Worm (Caenorhabditis elegans): ENCODE results near the gene Y75B12B.1.
"Not testable (repeated sequence)": the region's sequence is repeated elsewhere in the genome, so short reads cannot be mapped to it uniquely, and the experiment has no call there.

Y75B12B.1 gene

DNA sequence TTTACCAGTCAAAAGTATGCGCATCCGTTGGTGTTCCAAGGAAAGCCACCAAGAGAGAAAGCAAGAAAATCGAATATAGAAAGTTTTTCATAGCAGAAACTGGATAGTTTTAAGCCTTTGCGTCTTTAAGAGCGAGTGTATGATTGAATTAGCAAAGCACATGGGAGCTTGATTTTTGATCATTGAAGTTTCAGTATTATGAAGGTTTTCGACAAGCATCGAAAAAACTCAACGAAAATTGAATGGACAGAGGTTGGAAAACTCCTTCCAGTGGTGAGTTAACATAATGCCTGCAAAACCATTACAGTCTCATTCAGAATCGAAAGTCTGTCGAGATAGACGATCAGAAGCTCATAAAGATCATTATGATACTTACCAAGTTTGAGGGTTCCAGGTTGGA is 9.4 kb downstream of the Y75B12B.1 start, which contains the start of gene Y75B12B.13:
TSS of gene Y75B12B.13 (minus strand) at position 101 of the 400 bp plus-strand sequence.
- TF ChIP-seq dve-1 (tag; optimal IDR thresholded peaks at IDR 0.05; ENCODE audit: insufficient read depth) (no peak), jun-1 (tag; optimal IDR thresholded peaks at IDR 0.05) (no peak), aly-2 (tag; optimal IDR thresholded peaks at IDR 0.05) (no peak), hmg-1.1 (GFP tag; IDR thresholded peaks at IDR 0.05) (no peak)

- no peak for TF ChIP-seq zip-11 (GFP tag; IDR thresholded peaks at IDR 0.05)
- no peak for TF ChIP-seq Y5F2A.4 (GFP tag; optimal IDR thresholded peaks at IDR 0.05)
- TF ChIP-seq aly-2 (tag; optimal IDR thresholded peaks at IDR 0.05) = no peak
- TF ChIP-seq hlh-30 (tag; optimal IDR thresholded peaks at IDR 0.05; ENCODE audit: insufficient read depth) = no peak
- TF ChIP-seq jun-1 (tag; optimal IDR thresholded peaks at IDR 0.05) = no peak
- TF ChIP-seq snpc-4 (tag; optimal IDR thresholded peaks at IDR 0.05) = no peak
- no peak for TF ChIP-seq nhr-102 (tag; optimal IDR thresholded peaks at IDR 0.05)
- TF ChIP-seq skn-1 (tag; optimal IDR thresholded peaks at IDR 0.05) = no peak
- TF ChIP-seq tag-97 (GFP tag; IDR thresholded peaks at IDR 0.05) = no peak
- TF ChIP-seq nhr-28 (tag; optimal IDR thresholded peaks at IDR 0.05) = no peak
- TF ChIP-seq ceh-32 (tag; optimal IDR thresholded peaks at IDR 0.05; ENCODE audit: poor library complexity) = no peak
- no peak for TF ChIP-seq daf-16 (GFP tag; optimal IDR thresholded peaks at IDR 0.05)
- no peak for TF ChIP-seq daf-16 (tag; optimal IDR thresholded peaks at IDR 0.05)
- TF ChIP-seq mdt-29 (GFP tag; IDR thresholded peaks at IDR 0.05) = no peak
- TF ChIP-seq fkh-10 (GFP tag; optimal IDR thresholded peaks at IDR 0.05) = no peak
- no peak for TF ChIP-seq zfp-2 (tag; optimal IDR thresholded peaks at IDR 0.05)
- TF ChIP-seq ztf-7 (tag; optimal IDR thresholded peaks at IDR 0.05) = no peak
Observed at ce11 chrV:15197955-15198354, 13.5 kb downstream of the Y75B12B.1 start, which contains the start of gene srw-1. srw-1 (plus strand) TSS chrV:15198255.

DNA sequence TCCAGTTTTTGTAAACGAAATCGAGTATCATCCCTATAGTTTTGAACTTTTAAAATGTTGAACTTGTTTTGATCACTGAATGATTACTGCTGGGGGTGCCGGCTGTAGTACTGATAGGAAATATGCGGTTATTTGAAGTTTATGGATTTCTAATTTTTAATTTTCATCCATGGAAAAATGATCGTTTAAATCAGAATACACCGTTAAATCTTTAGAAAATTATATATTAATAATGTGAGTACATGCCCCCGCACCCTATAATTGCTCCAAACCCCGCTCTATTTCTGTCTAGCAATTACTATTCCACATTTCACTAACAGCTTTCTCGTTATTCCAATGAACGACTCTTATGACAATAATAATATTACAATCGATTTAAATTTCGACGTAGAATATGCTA is 15.3 kb downstream of the Y75B12B.1 start, which contains the start of gene Y75B12B.10:
TSS of gene Y75B12B.10 (plus strand) at position 301 of the 400 bp plus-strand sequence.
- TF ChIP-seq nhr-6 (tag; optimal IDR thresholded peaks at IDR 0.05) (no peak), T20F7.1 (GFP tag; optimal IDR thresholded peaks at IDR 0.05) (no peak), jun-1 (tag; optimal IDR thresholded peaks at IDR 0.05) (no peak), arid-1 (GFP tag; conservative IDR thresholded peaks at IDR 0.05) (no peak), nhr-76 (tag; optimal IDR thresholded peaks at IDR 0.05) (no peak), ztf-7 (tag; optimal IDR thresholded peaks at IDR 0.05) (no peak), duxl-1 (tag; optimal IDR thresholded peaks at IDR 0.05; ENCODE audit: poor library complexity) (no peak), unc-62 (GFP tag; optimal IDR thresholded peaks at IDR 0.05 in 1 of 2) (no peak), unc-62 (tag; optimal IDR thresholded peaks at IDR 0.05) (no peak), F26F4.8 (GFP tag; conservative IDR thresholded peaks at IDR 0.05) (no peak), hlh-30 (tag; optimal IDR thresholded peaks at IDR 0.05; ENCODE audit: insufficient read depth) (no peak), nhr-42 (GFP tag; IDR thresholded peaks at IDR 0.05) (no peak)

- not testable (repeated sequence) for TF ChIP-seq hif-1 (tag; optimal IDR thresholded peaks at IDR 0.05); ZK546.5 (tag; optimal IDR thresholded peaks at IDR 0.05); php-3 (GFP tag; IDR thresholded peaks at IDR 0.05)
Observed at ce11 chrV:15207681-15208080, 23.2 kb downstream of the Y75B12B.1 start, which contains the start of gene C41G6.12. C41G6.12 (minus strand) TSS chrV:15207781.

ce11 chrV:15211869-15212268 is 27.4 kb downstream of the Y75B12B.1 start, which contains the start of gene sri-24:
sri-24 (plus strand) TSS chrV:15212169.
- TF ChIP-seq nhr-48 (tag; optimal IDR thresholded peaks at IDR 0.05); aha-1 (tag); fos-1 (tag; optimal IDR thresholded peaks at IDR 0.05): not testable (repeated sequence)
